Worm (Caenorhabditis elegans): ENCODE measurements around the gene C55B6.7.

The C55B6.7 gene

DNA sequence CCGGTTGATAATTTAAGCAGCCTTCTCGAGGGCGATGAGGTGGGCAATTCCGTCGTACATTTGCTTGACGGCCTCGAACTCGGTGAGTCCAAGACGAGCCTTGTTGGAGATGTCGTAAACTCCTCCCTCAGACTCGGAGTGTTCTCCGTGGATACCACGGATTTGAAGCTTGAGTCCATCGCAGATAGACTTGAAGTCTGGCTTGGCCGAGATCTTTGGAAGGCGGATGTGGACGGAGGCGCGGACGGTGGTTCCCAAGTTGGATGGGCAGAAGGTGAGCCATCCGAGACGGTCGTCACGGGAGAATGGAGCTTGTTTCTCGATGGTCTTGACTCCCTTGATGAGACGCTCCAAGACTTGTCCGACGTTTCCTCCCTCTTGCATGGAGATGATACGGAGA is 39.1 kb upstream of the C55B6.7 start:
- TF ChIP-seq mml-1 (tag; optimal IDR thresholded peaks at IDR 0.05) = no peak
- TF ChIP-seq ceh-82 (tag; optimal IDR thresholded peaks at IDR 0.05) = no peak
- no peak for TF ChIP-seq ztf-11 (tag; optimal IDR thresholded peaks at IDR 0.05)

DNA sequence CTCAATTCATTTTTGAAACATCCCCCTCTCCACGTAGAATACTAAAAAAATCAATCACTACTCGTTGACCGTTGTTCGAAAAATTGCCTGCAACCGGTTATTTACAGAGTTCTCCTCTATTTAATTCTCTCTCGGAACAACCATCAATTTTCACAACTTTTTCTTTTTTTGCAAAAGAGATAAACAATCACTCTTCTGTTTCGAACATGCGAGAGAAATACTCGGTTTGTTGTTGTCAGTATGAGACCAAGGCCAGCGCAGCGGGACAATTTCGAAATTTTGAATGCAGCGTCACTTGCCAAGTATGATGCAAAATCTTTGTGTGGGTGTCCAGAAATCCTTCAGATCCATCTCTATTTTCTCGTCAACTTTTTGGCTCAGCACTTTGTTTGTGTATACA is 38.5 kb upstream of the C55B6.7 start:
- peak; percentile 29 for TF ChIP-seq elt-2 (tag; optimal IDR thresholded peaks at IDR 0.05)
- peak; percentile 11 for TF ChIP-seq ztf-11 (tag; optimal IDR thresholded peaks at IDR 0.05)
- peak; percentile 92 for TF ChIP-seq ama-1 (optimal IDR thresholded peaks at IDR 0.05)
- TF ChIP-seq aly-2 (tag; optimal IDR thresholded peaks at IDR 0.05) = peak; percentile 37
- TF ChIP-seq lin-39 (tag; optimal IDR thresholded peaks at IDR 0.05) = peak; percentile 38
- TF ChIP-seq nfya-1 (tag; optimal IDR thresholded peaks at IDR 0.05; ENCODE audit: insufficient read depth) = no peak
- TF ChIP-seq daf-12 (tag; optimal IDR thresholded peaks at IDR 0.05) = peak; percentile 51
- peak; percentile 24 for TF ChIP-seq nhr-43 (tag; optimal IDR thresholded peaks at IDR 0.05; ENCODE audit: poor library complexity, severe bottlenecking)
- TF ChIP-seq nhr-237 (tag; optimal IDR thresholded peaks at IDR 0.05) = no peak
- peak; percentile 35 for TF ChIP-seq ceh-28 (tag; optimal IDR thresholded peaks at IDR 0.05)
- TF ChIP-seq nhr-76 (tag; optimal IDR thresholded peaks at IDR 0.05) = no peak
- TF ChIP-seq nhr-25 (tag; optimal IDR thresholded peaks at IDR 0.05) = peak; percentile 10
- no peak for TF ChIP-seq nhr-23 (tag; optimal IDR thresholded peaks at IDR 0.05)

DNA sequence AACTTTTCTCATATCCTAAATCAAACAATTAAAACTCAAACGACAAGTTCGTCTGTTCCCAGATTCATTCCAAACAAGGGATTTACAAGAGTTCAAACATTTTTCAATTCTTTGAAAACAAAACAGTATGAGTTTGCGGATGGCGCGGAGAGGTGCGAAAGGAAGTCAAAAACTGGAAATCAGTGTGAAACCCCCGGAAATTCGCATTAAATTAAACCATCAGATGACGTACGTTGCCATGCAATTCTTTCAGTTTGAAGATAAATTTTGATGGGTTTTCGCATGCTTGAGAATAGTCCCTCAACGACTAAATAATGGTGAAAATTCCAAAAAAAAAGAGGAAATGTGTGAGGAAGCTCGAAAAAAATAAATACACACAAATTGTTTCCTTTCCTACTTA is 37.6 kb upstream of the C55B6.7 start:
- TF ChIP-seq ceh-28 (tag; optimal IDR thresholded peaks at IDR 0.05) = no peak
- TF ChIP-seq egl-5 (tag; optimal IDR thresholded peaks at IDR 0.05) = no peak
- TF ChIP-seq ztf-4 (tag; optimal IDR thresholded peaks at IDR 0.05) = no peak
- TF ChIP-seq lsy-12 (tag; optimal IDR thresholded peaks at IDR 0.05) = no peak
- TF ChIP-seq fos-1 (tag; optimal IDR thresholded peaks at IDR 0.05) = no peak
- no peak for TF ChIP-seq daf-12 (tag; optimal IDR thresholded peaks at IDR 0.05)
- no peak for TF ChIP-seq sea-2 (GFP tag; optimal IDR thresholded peaks at IDR 0.05)
- no peak for TF ChIP-seq hmg-11 (tag; optimal IDR thresholded peaks at IDR 0.05)
- no peak for TF ChIP-seq eor-1 (tag; optimal IDR thresholded peaks at IDR 0.05)
- TF ChIP-seq unc-62 (GFP tag; optimal IDR thresholded peaks at IDR 0.05) = no peak
- no peak for TF ChIP-seq unc-39 (tag; optimal IDR thresholded peaks at IDR 0.05)
- TF ChIP-seq ama-1 (optimal IDR thresholded peaks at IDR 0.05) = no peak
- no peak for TF ChIP-seq nhr-77 (tag; optimal IDR thresholded peaks at IDR 0.05)
- no peak for TF ChIP-seq nhr-25 (tag; optimal IDR thresholded peaks at IDR 0.05)
- no peak for TF ChIP-seq nhr-237 (tag; optimal IDR thresholded peaks at IDR 0.05)
- no peak for TF ChIP-seq pqm-1 (tag; optimal IDR thresholded peaks at IDR 0.05)
- no peak for TF ChIP-seq mml-1 (tag; optimal IDR thresholded peaks at IDR 0.05)

DNA sequence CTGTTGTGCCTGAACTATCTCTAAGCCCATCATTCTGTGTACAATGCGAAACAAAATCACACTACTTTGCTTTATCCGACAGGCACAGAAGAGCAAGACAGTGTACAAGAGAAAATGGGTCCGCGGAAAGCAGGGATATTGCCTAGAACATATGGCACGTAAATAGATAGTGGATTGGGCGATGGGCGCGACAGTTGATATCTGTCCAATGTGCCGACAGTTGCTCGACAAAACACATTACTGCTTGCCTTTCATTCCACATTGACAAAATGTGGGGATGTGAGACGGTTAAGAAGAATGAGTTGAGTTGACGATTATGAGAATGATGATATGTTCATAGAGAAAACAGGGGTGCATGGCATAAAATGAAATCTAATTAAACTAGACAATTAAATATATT is 33.2 kb upstream of the C55B6.7 start:
- TF ChIP-seq zag-1 (tag; optimal IDR thresholded peaks at IDR 0.05) (no peak), nhr-77 (tag; optimal IDR thresholded peaks at IDR 0.05) (no peak), nhr-23 (tag; optimal IDR thresholded peaks at IDR 0.05) (no peak), nhr-43 (tag; optimal IDR thresholded peaks at IDR 0.05; ENCODE audit: poor library complexity, severe bottlenecking) (no peak), ztf-11 (tag; optimal IDR thresholded peaks at IDR 0.05) (no peak), egl-5 (tag; optimal IDR thresholded peaks at IDR 0.05) (peak; percentile 63)

DNA sequence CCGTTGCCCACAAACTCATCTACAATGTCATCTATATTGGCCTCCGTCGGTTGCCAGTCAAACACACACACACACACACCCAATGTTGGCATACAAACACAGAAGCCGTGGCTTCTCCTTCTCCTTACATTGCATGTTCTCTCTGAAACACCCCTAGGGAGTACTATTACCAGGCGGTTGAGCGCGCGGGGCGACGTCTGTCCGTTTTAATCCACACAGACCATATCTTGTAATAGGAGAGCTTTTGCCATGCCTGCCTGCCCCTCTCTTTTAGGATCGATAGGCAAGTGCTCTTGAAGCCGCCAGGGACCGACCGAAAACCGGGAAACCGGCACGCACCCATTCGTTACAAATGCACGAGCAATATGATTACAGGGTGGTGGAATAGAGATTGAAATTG is 32.7 kb upstream of the C55B6.7 start:
- TF ChIP-seq nhr-23 (tag; optimal IDR thresholded peaks at IDR 0.05) (no peak), ZK546.5 (tag; optimal IDR thresholded peaks at IDR 0.05) (no peak), elt-3 (tag; optimal IDR thresholded peaks at IDR 0.05) (no peak), egl-27 (tag; optimal IDR thresholded peaks at IDR 0.05) (no peak), fos-1 (tag; optimal IDR thresholded peaks at IDR 0.05) (no peak), mdl-1 (tag; optimal IDR thresholded peaks at IDR 0.05) (no peak), lin-39 (tag; optimal IDR thresholded peaks at IDR 0.05) (no peak), lin-15B (tag; optimal IDR thresholded peaks at IDR 0.05) (no peak), ztf-4 (tag; optimal IDR thresholded peaks at IDR 0.05) (no peak), ceh-9 (tag; optimal IDR thresholded peaks at IDR 0.05) (no peak), nhr-43 (tag; optimal IDR thresholded peaks at IDR 0.05; ENCODE audit: poor library complexity, severe bottlenecking) (no peak), tbx-2 (tag; optimal IDR thresholded peaks at IDR 0.05) (no peak), nhr-67 (tag; optimal IDR thresholded peaks at IDR 0.05) (no peak), nhr-28 (tag; optimal IDR thresholded peaks at IDR 0.05) (no peak), hmg-11 (tag; optimal IDR thresholded peaks at IDR 0.05) (no peak), ztf-11 (tag; optimal IDR thresholded peaks at IDR 0.05) (no peak), nhr-11 (tag; optimal IDR thresholded peaks at IDR 0.05) (no peak)
